Worm (Caenorhabditis elegans) whole organism, young adult: ENCODE results near the gene znf-598.

Source experiments
- B0336.3 ChIP-seq: fragments of 200-800 bp; sonication (Bioruptor generic); IDR thresholded peaks from 2 replicates; pipeline ENCODE4 v1.3.6; 2022; ENCODE audit warnings: missing genetic modification characterization, missing compliant biosample characterization
- C06A6.2 ChIP-seq: fragments of 200-800 bp; sonication (Bioruptor generic); conservative IDR thresholded peaks from 2 replicates; pipeline ENCODE4 v1.3.6; 2022; ENCODE audit warnings: missing genetic modification characterization, missing compliant biosample characterization
- C17E4.6 ChIP-seq: fragments of 200-800 bp; sonication (Bioruptor generic); IDR thresholded peaks from 2 replicates; pipeline ENCODE4 v1.3.6; 2022; ENCODE audit warnings: missing genetic modification reagents, missing genetic modification characterization, missing compliant biosample characterization
- F23B12.7 ChIP-seq: sonication (generic microtip); optimal IDR thresholded peaks from 2 replicates; lab custom pipeline; 2017; ENCODE audit warnings: missing genetic modification characterization, mild to moderate bottlenecking, missing compliant biosample characterization, antibody characterized with exemption, moderate library complexity; ENCODE audit not compliant: insufficient read depth
- F37B4.10 ChIP-seq: fragments of 200-800 bp; sonication (Bioruptor generic); IDR thresholded peaks from 2 replicates; pipeline ENCODE4 v1.3.6; 2022; ENCODE audit warnings: missing genetic modification characterization, missing compliant biosample characterization
- F39B2.1 ChIP-seq: fragments of 200-800 bp; sonication (Bioruptor generic); IDR thresholded peaks from 2 replicates; pipeline ENCODE4 v1.3.6; 2022; ENCODE audit warnings: missing genetic modification reagents, missing genetic modification characterization, missing compliant biosample characterization
- F55B11.4 ChIP-seq: sonication (generic microtip); optimal IDR thresholded peaks from 2 replicates; lab custom pipeline; 2016; ENCODE audit warnings: missing compliant biosample characterization, missing genetic modification characterization, borderline replicate concordance; ENCODE audit not compliant: insufficient read depth
- T07F8.4 ChIP-seq: sonication (generic microtip); optimal IDR thresholded peaks from 2 replicates; lab custom pipeline; 2016; ENCODE audit warnings: mild to moderate bottlenecking, missing genetic modification characterization, moderate library complexity, missing compliant biosample characterization
- Y53F4B.3 ChIP-seq: fragments of 200-800 bp; sonication (Bioruptor generic); IDR thresholded peaks from 2 replicates; pipeline ENCODE4 v1.3.6; 2022; ENCODE audit warnings: missing genetic modification reagents, missing genetic modification characterization, missing compliant biosample characterization
- Y56A3A.18 ChIP-seq: fragments of 200-800 bp; sonication (Bioruptor generic); IDR thresholded peaks from 2 replicates; pipeline ENCODE4 v1.3.6; 2022; ENCODE audit warnings: missing genetic modification reagents, missing genetic modification characterization, missing compliant biosample characterization
- Y67H2A.10 ChIP-seq: fragments of 200-800 bp; sonication (Bioruptor generic); conservative IDR thresholded peaks from 2 replicates; pipeline ENCODE4 v1.3.6; 2022; ENCODE audit warnings: missing genetic modification reagents, missing genetic modification characterization, missing compliant biosample characterization
- ZK185.1 ChIP-seq: sonication (generic microtip); optimal IDR thresholded peaks from 2 replicates; lab custom pipeline; 2016; ENCODE audit warnings: mild to moderate bottlenecking, missing genetic modification characterization, missing compliant biosample characterization; ENCODE audit not compliant: poor library complexity, severe bottlenecking
- akir-1 ChIP-seq: fragments of 200-800 bp; sonication (Bioruptor generic); optimal IDR thresholded peaks from 2 replicates; lab custom pipeline; 2018; ENCODE audit warnings: mild to moderate bottlenecking, missing genetic modification characterization, moderate library complexity, missing compliant biosample characterization
- ama-1 ChIP-seq, 3 experiments: fragments of 150-350 bp in 1 of 3; sonication (generic microtip) in 2 of 3; optimal IDR thresholded peaks; 2 replicates each; lab custom pipeline; 2014 to 2018; ENCODE audit warnings: missing biosample characterization in 2 of 3, missing genetic modification characterization in 2 of 3, missing genetic modification reagents in 2 of 3
- atf-7 ChIP-seq: sonication (generic microtip); optimal IDR thresholded peaks from 2 replicates; lab custom pipeline; 2017; ENCODE audit warnings: mild to moderate bottlenecking, missing genetic modification characterization, missing compliant biosample characterization
- attf-3 ChIP-seq: fragments of 200-800 bp; sonication (Bioruptor generic); conservative IDR thresholded peaks from 2 replicates; pipeline ENCODE4 v1.3.6; 2022; ENCODE audit warnings: missing genetic modification reagents, missing genetic modification characterization, missing compliant biosample characterization
- attf-5 ChIP-seq: fragments of 200-800 bp; sonication (Bioruptor generic); optimal IDR thresholded peaks from 2 replicates; lab custom pipeline; 2018; ENCODE audit warnings: mild to moderate bottlenecking, missing genetic modification characterization, missing compliant biosample characterization
- attf-6 ChIP-seq: fragments of 200-800 bp; sonication (Bioruptor generic); IDR thresholded peaks from 2 replicates; pipeline ENCODE4 v1.3.6; 2022; ENCODE audit warnings: missing genetic modification reagents, missing genetic modification characterization, missing compliant biosample characterization
- bed-1 ChIP-seq: fragments of 200-800 bp; sonication (Bioruptor generic); IDR thresholded peaks from 2 replicates; pipeline ENCODE4 v1.3.6; 2022; ENCODE audit warnings: missing genetic modification reagents, missing genetic modification characterization, missing compliant biosample characterization
- ceh-100 ChIP-seq: fragments of 200-800 bp; sonication (Bioruptor generic); IDR thresholded peaks from 2 replicates; pipeline ENCODE4 v1.3.6; 2022; ENCODE audit warnings: missing genetic modification reagents, missing genetic modification characterization, missing compliant biosample characterization
- ceh-40 ChIP-seq: fragments of 200-800 bp; sonication (Bioruptor generic); IDR thresholded peaks from 2 replicates; pipeline ENCODE4 v1.3.6; 2022; ENCODE audit warnings: missing genetic modification characterization, missing compliant biosample characterization
- dox-1 ChIP-seq: fragments of 200-800 bp; sonication (Bioruptor generic); IDR thresholded peaks from 2 replicates; pipeline ENCODE4 v1.3.6; 2022; ENCODE audit warnings: missing genetic modification reagents, missing genetic modification characterization, missing compliant biosample characterization
- egl-18 ChIP-seq: fragments of 200-800 bp; sonication (Bioruptor generic); IDR thresholded peaks from 2 replicates; pipeline ENCODE4 v1.3.6; 2022; ENCODE audit warnings: missing genetic modification reagents, missing genetic modification characterization, missing compliant biosample characterization
- egl-44 ChIP-seq: fragments of 200-800 bp; sonication (Bioruptor generic); IDR thresholded peaks from 2 replicates; pipeline ENCODE4 v1.3.6; 2022; ENCODE audit warnings: missing genetic modification reagents, missing genetic modification characterization, missing compliant biosample characterization
- egrh-3 ChIP-seq: fragments of 200-800 bp; sonication (Bioruptor generic); IDR thresholded peaks from 2 replicates; pipeline ENCODE4 v1.3.6; 2022; ENCODE audit warnings: missing genetic modification reagents, missing genetic modification characterization, missing compliant biosample characterization
- ekl-4 ChIP-seq: fragments of 200-800 bp; sonication (Bioruptor generic); IDR thresholded peaks from 2 replicates; pipeline ENCODE4 v1.3.6; 2022; ENCODE audit warnings: missing genetic modification reagents, missing genetic modification characterization, missing compliant biosample characterization
- ets-4 ChIP-seq: fragments of 200-800 bp; sonication (Bioruptor generic); optimal IDR thresholded peaks from 2 replicates; lab custom pipeline; 2018; ENCODE audit warnings: mild to moderate bottlenecking, missing genetic modification characterization, missing compliant biosample characterization
- fkh-3 ChIP-seq: sonication (generic microtip); optimal IDR thresholded peaks from 2 replicates; lab custom pipeline; 2016; ENCODE audit warnings: mild to moderate bottlenecking, missing genetic modification characterization, missing compliant biosample characterization
- him-1 ChIP-seq: sonication (generic microtip); optimal IDR thresholded peaks from 2 replicates; lab custom pipeline; 2016; ENCODE audit warnings: missing genotype, missing genetic modification reagents, missing genetic modification characterization, missing compliant biosample characterization
- hrde-1 ChIP-seq: sonication (generic microtip); optimal IDR thresholded peaks from 2 replicates; lab custom pipeline; 2016; ENCODE audit warnings: missing genetic modification characterization, mild to moderate bottlenecking, missing compliant biosample characterization, moderate library complexity, missing genotype, missing genetic modification reagents, borderline replicate concordance
- hsf-1 ChIP-seq: fragments of 200-800 bp; sonication (Bioruptor generic); IDR thresholded peaks from 2 replicates; pipeline ENCODE4 v1.3.6; 2022; ENCODE audit warnings: missing genetic modification reagents, missing genetic modification characterization, missing compliant biosample characterization
- lag-1 ChIP-seq: fragments of 200-800 bp; sonication (Bioruptor generic); IDR thresholded peaks from 2 replicates; pipeline ENCODE4 v1.3.6; 2022; ENCODE audit warnings: missing genetic modification reagents, missing genetic modification characterization, missing compliant biosample characterization
- lin-26 ChIP-seq: fragments of 200-800 bp; sonication (Bioruptor generic); IDR thresholded peaks from 2 replicates; pipeline ENCODE4 v1.3.6; 2022; ENCODE audit warnings: missing genetic modification reagents, missing genetic modification characterization, missing compliant biosample characterization
- lin-40 ChIP-seq: sonication (generic microtip); optimal IDR thresholded peaks from 2 replicates; lab custom pipeline; 2016; ENCODE audit warnings: missing genetic modification characterization, mild to moderate bottlenecking, missing compliant biosample characterization, missing genotype, missing genetic modification reagents
- lsl-1 ChIP-seq: fragments of 200-800 bp; sonication (Bioruptor generic); optimal IDR thresholded peaks from 2 replicates; lab custom pipeline; 2018; ENCODE audit warnings: mild to moderate bottlenecking, missing genetic modification characterization, moderate library complexity, missing compliant biosample characterization
- madf-8 ChIP-seq: fragments of 200-800 bp; sonication (Bioruptor generic); conservative IDR thresholded peaks from 2 replicates; pipeline ENCODE4 v1.3.6; 2022; ENCODE audit warnings: missing genetic modification reagents, missing genetic modification characterization, missing compliant biosample characterization
- nhr-179 ChIP-seq: sonication (generic microtip); optimal IDR thresholded peaks from 2 replicates; lab custom pipeline; 2016; ENCODE audit warnings: mild to moderate bottlenecking, missing genetic modification characterization, missing compliant biosample characterization
- sdz-38 ChIP-seq: sonication (generic microtip); optimal IDR thresholded peaks from 2 replicates; lab custom pipeline; 2016; ENCODE audit warnings: missing genotype, missing genetic modification characterization, missing compliant biosample characterization
- snpc-3.4 ChIP-seq: sonication (generic microtip); optimal IDR thresholded peaks from 2 replicates; lab custom pipeline; 2017; ENCODE audit warnings: missing genetic modification characterization, mild to moderate bottlenecking, missing compliant biosample characterization, antibody characterized with exemption, moderate library complexity, missing genotype, missing genetic modification reagents
- snpc-4 ChIP-seq, 5 experiments: fragments of 150-350 bp in 1 of 5; sonication (generic microtip) in 4 of 5; optimal IDR thresholded peaks; 2 replicates each; lab custom pipeline; 2014 to 2018; ENCODE audit warnings: missing genetic modification characterization in 5 of 5, missing biosample characterization in 3 of 5, antibody characterized with exemption in 2 of 5, mild to moderate bottlenecking in 2 of 5, missing compliant biosample characterization in 2 of 5, missing genotype in 2 of 5, moderate library complexity in 2 of 5, missing genetic modification reagents in 1 of 5
- tbp1 ChIP-seq: fragments of 200-800 bp; sonication (Bioruptor generic); optimal IDR thresholded peaks from 2 replicates; lab custom pipeline; 2018; ENCODE audit warnings: mild to moderate bottlenecking, missing genetic modification characterization, missing compliant biosample characterization
- tbx-9 ChIP-seq: sonication (generic microtip); optimal IDR thresholded peaks from 2 replicates; lab custom pipeline; 2016; ENCODE audit warnings: borderline replicate concordance, missing genetic modification characterization, inconsistent platforms, missing compliant biosample characterization
- unc-130 ChIP-seq: sonication (generic microtip); optimal IDR thresholded peaks from 2 replicates; lab custom pipeline; 2016; ENCODE audit warnings: missing genetic modification reagents, missing genetic modification characterization, missing compliant biosample characterization
- unc-62 ChIP-seq: fragments of 150-350 bp; optimal IDR thresholded peaks from 2 replicates; lab custom pipeline; 2014; ENCODE audit warnings: missing biosample characterization, missing genetic modification reagents, missing genetic modification characterization
- xnd-1 ChIP-seq: sonication (generic microtip); optimal IDR thresholded peaks from 2 replicates; lab custom pipeline; 2016; ENCODE audit warnings: missing genotype, missing genetic modification reagents, missing genetic modification characterization, missing compliant biosample characterization
- zfh-2 ChIP-seq: fragments of 200-800 bp; sonication (Bioruptor generic); conservative IDR thresholded peaks from 2 replicates; pipeline ENCODE4 v1.3.6; 2022; ENCODE audit warnings: missing genetic modification reagents, missing genetic modification characterization, missing compliant biosample characterization
- ztf-6 ChIP-seq: fragments of 200-800 bp; sonication (Bioruptor generic); IDR thresholded peaks from 2 replicates; pipeline ENCODE4 v1.3.6; 2022; ENCODE audit warnings: missing genetic modification reagents, missing genetic modification characterization, missing compliant biosample characterization

Gene znf-598

DNA sequence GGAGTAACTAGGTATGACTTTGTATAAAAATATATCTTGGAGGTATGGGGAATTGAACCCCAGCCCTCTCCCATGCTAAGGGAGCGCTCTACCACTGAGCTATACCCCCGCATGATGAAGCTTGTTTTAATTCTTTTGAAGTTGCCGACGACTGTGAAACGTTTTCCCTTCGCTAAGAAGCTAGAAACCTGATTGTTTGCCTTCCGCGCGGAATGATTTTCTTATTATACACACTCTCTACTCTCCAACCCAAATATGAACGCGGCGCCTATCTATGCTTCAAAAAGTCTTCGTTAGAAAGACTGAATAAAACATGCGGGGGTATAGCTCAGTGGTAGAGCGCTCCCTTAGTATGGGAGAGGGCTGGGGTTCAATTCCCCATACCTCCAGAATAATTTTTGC is 22.6 kb upstream of the znf-598 start (continued):
- TF ChIP-seq bed-1 (GFP tag; lab: Robert Waterston, UW), result no peak
- TF ChIP-seq hrde-1 (tag; lab: Kevin White, UChicago), result peak; percentile 34
- TF ChIP-seq Y56A3A.18 (GFP tag; lab: Robert Waterston, UW), result no peak
- TF ChIP-seq madf-8 (GFP tag; lab: Robert Waterston, UW), result 0 out of 2 replicates have a peak, but pooled peaks have one; percentile 9
- TF ChIP-seq egl-44, result no peak
- TF ChIP-seq unc-130 (GFP tag; lab: Kevin White, UChicago), result no peak
- TF ChIP-seq T07F8.4 (tag; lab: Kevin White, UChicago), result no peak
- TF ChIP-seq tbp1 (GFP tag; lab: Kevin White, UChicago), result peak; percentile 89
- no peak for TF ChIP-seq atf-7 (tag; lab: Kevin White, UChicago)
- no peak for TF ChIP-seq zfh-2 (GFP tag; lab: Robert Waterston, UW)
- TF ChIP-seq egl-18 (GFP tag; lab: Robert Waterston, UW), result no peak
- no peak for TF ChIP-seq C17E4.6 (GFP tag; lab: Robert Waterston, UW)
- TF ChIP-seq ets-4 (GFP tag; lab: Kevin White, UChicago), result no peak
- TF ChIP-seq Y67H2A.10 (GFP tag; lab: Robert Waterston, UW), result no peak
- no peak for TF ChIP-seq sdz-38 (tag; lab: Kevin White, UChicago)
- TF ChIP-seq dox-1, result 0 out of 2 replicates have a peak, but pooled peaks have one; percentile 55
- no peak for TF ChIP-seq fkh-3 (tag; lab: Kevin White, UChicago)
- no peak for TF ChIP-seq ceh-40
- TF ChIP-seq akir-1, result no peak
- TF ChIP-seq B0336.3 (GFP tag; lab: Robert Waterston, UW), result peak; percentile 39; the same call in 1 of the 2 replicates
- no peak for TF ChIP-seq attf-5 (GFP tag; lab: Kevin White, UChicago)
- no peak for TF ChIP-seq snpc-3.4 (tag; lab: Kevin White, UChicago)
- TF ChIP-seq F39B2.1 (GFP tag; lab: Robert Waterston, UW), result no peak
- no peak for TF ChIP-seq unc-62
- TF ChIP-seq tbx-9 (tag; lab: Kevin White, UChicago), result no peak
- TF ChIP-seq F55B11.4 (tag; lab: Kevin White, UChicago), result no peak
- peak; percentile 66 for TF ChIP-seq ZK185.1 (tag; lab: Kevin White, UChicago)
- no peak for TF ChIP-seq Y53F4B.3 (GFP tag; lab: Robert Waterston, UW)
- TF ChIP-seq attf-3 (GFP tag; lab: Robert Waterston, UW), result no peak
- TF ChIP-seq lin-26 (GFP tag; lab: Robert Waterston, UW), result peak; percentile 80
- TF ChIP-seq lin-40 (tag; lab: Kevin White, UChicago), result peak; percentile 12
- TF ChIP-seq lsl-1 (GFP tag; lab: Kevin White, UChicago), result peak; percentile 27
- TF ChIP-seq xnd-1 (tag; lab: Kevin White, UChicago), result no peak
- 0 out of 2 replicates have a peak, but pooled peaks have one; percentile 4 for TF ChIP-seq ztf-6
- TF ChIP-seq ceh-100 (GFP tag; lab: Robert Waterston, UW), result no peak
- TF ChIP-seq hsf-1 (GFP tag; lab: Robert Waterston, UW), result no peak
- TF ChIP-seq nhr-179, result no peak
- no peak for TF ChIP-seq F37B4.10 (GFP tag; lab: Robert Waterston, UW)
- no peak for TF ChIP-seq ama-1 (optimal IDR thresholded peaks at IDR 0.05; lab: Kevin White, UChicago)
- no peak for TF ChIP-seq ama-1 (GFP tag; optimal IDR thresholded peaks at IDR 0.05; lab: Kevin White, UChicago)
- TF ChIP-seq attf-6 (GFP tag; lab: Robert Waterston, UW), result no peak
- TF ChIP-seq ekl-4, result no peak
- TF ChIP-seq F23B12.7 (tag; lab: Kevin White, UChicago), result peak; percentile 16
- peak; percentile 72 for TF ChIP-seq him-1 (tag; lab: Kevin White, UChicago)
- TF ChIP-seq snpc-4 (GFP tag; optimal IDR thresholded peaks at IDR 0.05; lab: Kevin White, UChicago), result peak; percentile 32
- TF ChIP-seq snpc-4 (tag; optimal IDR thresholded peaks at IDR 0.05; lab: Kevin White, UChicago), result peak in 2 of 4 experiments; percentile 26 to 41
- TF ChIP-seq C06A6.2 (GFP tag; lab: Robert Waterston, UW), result no peak
- no peak for TF ChIP-seq lag-1 (GFP tag; lab: Robert Waterston, UW)
- TF ChIP-seq egrh-3 (GFP tag; lab: Robert Waterston, UW), result peak; percentile 49; the same call in 1 of the 2 replicates
